Fruit fly (Drosophila melanogaster) whole organism, embryonic: ENCODE results near the gene Rab3GAP1.

Source experiments
- CG10209 ChIP-seq: fragments of 200-800 bp; sonication (Bioruptor generic); optimal IDR thresholded peaks from 3 replicates; lab custom pipeline; 2017; ENCODE audit warnings: missing biosample characterization, mild to moderate bottlenecking, missing genetic modification characterization, missing genetic modification reagents
- CG11247 ChIP-seq: fragments of 200-800 bp; sonication (Bioruptor generic); IDR thresholded peaks from 2 replicates; pipeline ENCODE4 v1.3.6; 2022; ENCODE audit warnings: missing biosample characterization, missing genetic modification characterization
- CG12071 ChIP-seq: fragments of 200-800 bp; sonication (Bioruptor generic); optimal IDR thresholded peaks from 3 replicates; lab custom pipeline; 2018; ENCODE audit warnings: missing biosample characterization, mild to moderate bottlenecking, missing genetic modification characterization
- CG12155 ChIP-seq: fragments of 200-800 bp; sonication (Bioruptor generic); optimal IDR thresholded peaks from 3 replicates; lab custom pipeline; 2016; ENCODE audit warnings: missing biosample characterization, missing genetic modification characterization
- CG13296 ChIP-seq: fragments of 200-800 bp; sonication (Bioruptor generic); optimal IDR thresholded peaks from 3 replicates; lab custom pipeline; 2018; ENCODE audit warnings: missing biosample characterization, mild to moderate bottlenecking, missing genetic modification characterization
- CG13624 ChIP-seq: fragments of 200-800 bp; sonication (Bioruptor generic); optimal IDR thresholded peaks from 2 replicates; lab custom pipeline; 2016; ENCODE audit warnings: missing biosample characterization, missing genetic modification characterization
- CG14667 ChIP-seq: fragments of 200-800 bp; sonication (Bioruptor generic); IDR thresholded peaks from 2 replicates; pipeline ENCODE4 v1.3.6; 2022; ENCODE audit warnings: missing biosample characterization, missing genetic modification characterization
- CG14860 ChIP-seq: fragments of 200-800 bp; sonication (Bioruptor generic); IDR thresholded peaks from 3 replicates; pipeline ENCODE4 v1.3.6; 2022; ENCODE audit warnings: missing biosample characterization, missing genetic modification characterization; ENCODE audit not compliant: partially characterized antibody
- CG1529 ChIP-seq: fragments of 200-800 bp; sonication (Bioruptor generic); optimal IDR thresholded peaks from 3 replicates; lab custom pipeline; 2018; ENCODE audit warnings: missing biosample characterization, missing genetic modification characterization
- CG15514 ChIP-seq: fragments of 200-800 bp; sonication (Bioruptor generic); optimal IDR thresholded peaks from 3 replicates; lab custom pipeline; 2017; ENCODE audit warnings: missing biosample characterization, missing genetic modification characterization, mild to moderate bottlenecking, moderate library complexity, missing genetic modification reagents
- CG2678 ChIP-seq: fragments of 200-800 bp; sonication (Bioruptor generic); optimal IDR thresholded peaks from 3 replicates; lab custom pipeline; 2019; ENCODE audit warnings: missing biosample characterization, mild to moderate bottlenecking, missing genetic modification characterization, moderate library complexity
- CG32767 ChIP-seq: fragments of 200-800 bp; sonication (Bioruptor generic); IDR thresholded peaks from 2 replicates; pipeline ENCODE4 v1.3.6; 2022; ENCODE audit warnings: missing biosample characterization, missing genetic modification characterization
- CG4820 ChIP-seq: fragments of 200-800 bp; sonication (Bioruptor generic); optimal IDR thresholded peaks from 3 replicates; lab custom pipeline; 2016; ENCODE audit warnings: missing biosample characterization, missing genetic modification characterization
- CG8089 ChIP-seq: fragments of 200-800 bp; sonication (Bioruptor generic); optimal IDR thresholded peaks from 3 replicates; lab custom pipeline; 2016; ENCODE audit warnings: missing biosample characterization, missing genetic modification characterization
- CG9932 ChIP-seq: fragments of 200-800 bp; sonication (Bioruptor generic); IDR thresholded peaks from 2 replicates; pipeline ENCODE4 v1.3.6; 2022; ENCODE audit warnings: missing biosample characterization, missing genetic modification characterization
- CkIIα-i1 ChIP-seq: fragments of 200-800 bp; sonication (Bioruptor generic); IDR thresholded peaks from 2 replicates; pipeline ENCODE4 v1.3.6; 2022; ENCODE audit warnings: missing biosample characterization, missing genetic modification characterization
- Dek ChIP-seq: fragments of 200-800 bp; sonication (Bioruptor generic); optimal IDR thresholded peaks from 3 replicates; lab custom pipeline; 2019; ENCODE audit warnings: missing biosample characterization, mild to moderate bottlenecking, missing genetic modification characterization, moderate library complexity
- Drgx ChIP-seq: fragments of 200-800 bp; sonication (Bioruptor generic); IDR thresholded peaks from 2 replicates; pipeline ENCODE4 v1.3.6; 2022; ENCODE audit warnings: missing biosample characterization, missing genetic modification characterization
- Elba2 ChIP-seq: fragments of 200-800 bp; sonication (Bioruptor generic); optimal IDR thresholded peaks from 3 replicates; lab custom pipeline; 2016; ENCODE audit warnings: missing biosample characterization, missing genetic modification characterization
- HHEX ChIP-seq: fragments of 200-800 bp; sonication (Bioruptor generic); optimal IDR thresholded peaks from 3 replicates; lab custom pipeline; 2017; ENCODE audit warnings: missing biosample characterization, mild to moderate bottlenecking, missing genetic modification characterization, missing genetic modification reagents
- HmgZ ChIP-seq: fragments of 200-800 bp; sonication (Bioruptor generic); optimal IDR thresholded peaks from 2 replicates; lab custom pipeline; 2018; ENCODE audit warnings: missing biosample characterization, mild to moderate bottlenecking, missing genetic modification characterization
- Hr78 ChIP-seq, 2 experiments: fragments of 200-800 bp in 1 of 2; fragments of >200 bp in 1 of 2; sonication (Bioruptor generic) in 1 of 2; optimal IDR thresholded peaks; 2 replicates each; lab custom pipeline; 2017 to 2019; ENCODE audit warnings: missing biosample characterization in 2 of 2, missing genetic modification characterization in 2 of 2, mild to moderate bottlenecking in 1 of 2, moderate library complexity in 1 of 2
- MBD-R2 ChIP-seq: fragments of 200-800 bp; sonication (Bioruptor generic); IDR thresholded peaks from 2 replicates; pipeline ENCODE4 v1.3.6; 2022; ENCODE audit warnings: missing biosample characterization, missing genetic modification characterization
- NC2β ChIP-seq: fragments of 200-800 bp; sonication (Bioruptor generic); optimal IDR thresholded peaks from 2 replicates; lab custom pipeline; 2016; ENCODE audit warnings: missing biosample characterization, missing genetic modification characterization
- Neu2 ChIP-seq: fragments of 200-800 bp; sonication (Bioruptor generic); optimal IDR thresholded peaks from 3 replicates; lab custom pipeline; 2016; ENCODE audit warnings: missing biosample characterization, missing genetic modification characterization, borderline replicate concordance
- Nf-YB ChIP-seq: fragments of 200-800 bp; sonication (Bioruptor generic); optimal IDR thresholded peaks from 3 replicates; lab custom pipeline; 2019; ENCODE audit warnings: missing biosample characterization, mild to moderate bottlenecking, missing genetic modification characterization, moderate library complexity
- Pdp1 ChIP-seq, 2 experiments: fragments of 200-800 bp; sonication (Bioruptor generic); optimal IDR thresholded peaks; 3 replicates each; lab custom pipeline; 2016; ENCODE audit warnings: missing biosample characterization in 2 of 2, missing genetic modification characterization in 2 of 2, mild to moderate bottlenecking in 1 of 2, moderate library complexity in 1 of 2
- Six4 ChIP-seq: fragments of 200-800 bp; sonication (Bioruptor generic); optimal IDR thresholded peaks from 2 replicates; lab custom pipeline; 2016; ENCODE audit warnings: missing biosample characterization, missing genetic modification characterization
- Sry-β ChIP-seq: fragments of 200-800 bp; sonication (Bioruptor generic); optimal IDR thresholded peaks from 2 replicates; lab custom pipeline; 2018; ENCODE audit warnings: missing biosample characterization, mild to moderate bottlenecking, missing genetic modification characterization, moderate library complexity
- TFAM ChIP-seq: fragments of 200-800 bp; sonication (Bioruptor generic); optimal IDR thresholded peaks from 2 replicates; lab custom pipeline; 2017; ENCODE audit warnings: missing biosample characterization, missing genetic modification characterization, inconsistent platforms
- ab ChIP-seq: fragments of 200-800 bp; sonication (Bioruptor generic); optimal IDR thresholded peaks from 2 replicates; lab custom pipeline; 2016; ENCODE audit warnings: missing biosample characterization, missing genetic modification characterization
- ac ChIP-seq: fragments of 200-800 bp; sonication (Bioruptor generic); optimal IDR thresholded peaks from 3 replicates; lab custom pipeline; 2017; ENCODE audit warnings: missing biosample characterization, mild to moderate bottlenecking, missing genetic modification characterization
- bab2 ChIP-seq: fragments of 200-800 bp; sonication (Bioruptor generic); optimal IDR thresholded peaks from 2 replicates; lab custom pipeline; 2016; ENCODE audit warnings: missing biosample characterization, missing genetic modification characterization
- cad ChIP-seq: fragments of >200 bp; optimal IDR thresholded peaks from 2 replicates; lab custom pipeline; 2017; ENCODE audit warnings: missing biosample characterization, missing genetic modification characterization
- cato ChIP-seq: fragments of 200-800 bp; sonication (Bioruptor generic); optimal IDR thresholded peaks from 2 replicates; lab custom pipeline; 2016; ENCODE audit warnings: missing biosample characterization, missing genetic modification characterization, borderline replicate concordance
- caup ChIP-seq: fragments of 200-800 bp; sonication (Bioruptor generic); optimal IDR thresholded peaks from 3 replicates; lab custom pipeline; 2017; ENCODE audit warnings: missing biosample characterization, mild to moderate bottlenecking, missing genetic modification characterization, moderate library complexity; ENCODE audit not compliant: severe bottlenecking
- dan ChIP-seq: fragments of 200-800 bp; sonication (Bioruptor generic); IDR thresholded peaks from 2 replicates; pipeline ENCODE4 v1.3.6; 2022; ENCODE audit warnings: missing biosample characterization, missing genetic modification characterization
- en ChIP-seq: fragments of 200-800 bp; sonication (Bioruptor generic); optimal IDR thresholded peaks from 2 replicates; lab custom pipeline; 2016; ENCODE audit warnings: missing biosample characterization, missing genetic modification characterization
- gt ChIP-seq: fragments of 200-800 bp; sonication (Bioruptor generic); IDR thresholded peaks from 2 replicates; pipeline ENCODE4 v1.3.6; 2022; ENCODE audit warnings: missing biosample characterization, missing genetic modification characterization
- h ChIP-seq: fragments of >200 bp; optimal IDR thresholded peaks from 2 replicates; lab custom pipeline; 2017
- ham ChIP-seq: fragments of 200-800 bp; sonication (Bioruptor generic); IDR thresholded peaks from 2 replicates; pipeline ENCODE4 v1.3.6; 2022; ENCODE audit warnings: missing biosample characterization, missing genetic modification characterization
- hkb ChIP-seq, 2 experiments: fragments of 200-800 bp in 1 of 2; fragments of >200 bp in 1 of 2; sonication (Bioruptor generic) in 1 of 2; IDR thresholded peaks in 1 of 2; optimal IDR thresholded peaks in 1 of 2; 2 replicates each; pipeline versions ENCODE4 v1.3.6 to Lab custom; 2017 to 2022; ENCODE audit warnings: missing biosample characterization in 1 of 2, missing genetic modification characterization in 1 of 2
- nerfin-1 ChIP-seq: fragments of 200-800 bp; sonication (Bioruptor generic); optimal IDR thresholded peaks from 3 replicates; lab custom pipeline; 2019; ENCODE audit warnings: missing biosample characterization, mild to moderate bottlenecking, missing genetic modification characterization, moderate library complexity
- onecut ChIP-seq: fragments of 200-800 bp; sonication (Bioruptor generic); IDR thresholded peaks from 2 replicates; pipeline ENCODE4 v1.3.6; 2022; ENCODE audit warnings: missing biosample characterization, missing genetic modification characterization
- org-1 ChIP-seq: fragments of 200-800 bp; sonication (Bioruptor generic); optimal IDR thresholded peaks from 2 replicates; lab custom pipeline; 2017; ENCODE audit warnings: missing biosample characterization, missing genetic modification characterization
- pum ChIP-seq: fragments of 200-800 bp; sonication (Bioruptor generic); optimal IDR thresholded peaks from 2 replicates; lab custom pipeline; 2016; ENCODE audit warnings: missing biosample characterization, missing genetic modification characterization
- sens ChIP-seq: fragments of 200-800 bp; sonication (Bioruptor generic); peaks from one replicate; lab custom pipeline; 2016; ENCODE audit warnings: missing biosample characterization, missing genetic modification characterization
- slp2 ChIP-seq: fragments of 200-800 bp; sonication (Bioruptor generic); optimal IDR thresholded peaks from 2 replicates; lab custom pipeline; 2016; ENCODE audit warnings: missing biosample characterization, missing genetic modification characterization

Rab3GAP1 gene

DNA sequence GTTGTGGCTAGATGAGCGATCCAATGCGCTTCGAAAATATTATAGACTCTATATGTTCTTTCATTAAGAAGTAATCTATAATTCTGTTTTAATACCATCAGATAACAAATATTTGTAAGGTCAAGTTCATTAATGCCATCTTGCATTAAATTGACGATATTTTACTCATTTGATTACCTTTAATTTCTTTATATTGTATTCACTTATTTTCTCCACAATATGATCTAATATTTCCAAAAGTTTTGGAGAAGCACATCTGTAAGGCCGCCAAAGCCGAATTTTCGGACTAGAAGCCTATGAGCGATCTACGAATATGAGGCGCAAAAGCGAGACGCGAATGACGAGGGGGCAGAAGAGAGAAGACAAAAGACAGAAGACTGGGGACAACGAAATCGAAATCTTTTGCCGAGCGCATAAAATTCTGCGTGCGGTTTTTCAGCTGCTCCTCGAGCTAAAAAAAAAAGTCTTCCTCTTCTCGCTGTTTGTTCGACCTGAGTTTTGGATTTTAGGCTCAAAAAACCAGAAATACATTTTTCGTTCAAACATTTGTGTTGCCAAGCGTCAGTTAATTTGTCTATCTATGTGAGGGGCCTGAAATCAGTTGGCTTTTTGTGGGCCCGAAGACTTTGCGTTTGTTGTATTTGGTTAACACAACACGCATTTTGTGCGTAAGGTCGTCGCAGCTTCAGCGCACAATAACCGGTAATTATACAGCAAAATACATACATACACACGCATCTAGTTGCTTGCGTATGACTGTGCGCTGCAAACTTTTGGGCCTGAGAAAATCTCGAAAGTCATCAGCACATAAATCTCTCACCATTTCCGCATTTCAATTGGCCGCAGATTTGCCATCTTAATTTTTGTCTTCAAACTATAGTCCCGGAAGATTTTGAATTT is 27.9 kb upstream of the Rab3GAP1 start (continued):
- TF ChIP-seq HHEX (GFP tag; lab: Kevin White, UChicago) (peak; percentile 98), caup (peak; percentile 98), bab2 (GFP tag; lab: Kevin White, UChicago) (peak; percentile 99), h (lab: Kevin White, UChicago) (no peak), CG12155 (GFP tag; lab: Kevin White, UChicago) (peak; percentile 98), ham (GFP tag; lab: Robert Waterston, UW) (peak; percentile 96), Nf-YB (GFP tag; lab: Kevin White, UChicago) (peak; percentile 91), Hr78 (GFP tag; optimal IDR thresholded peaks at IDR 0.05; lab: Kevin White, UChicago) (peak in 1 of 2 experiments; percentile 93), CG8089 (peak; percentile 92), dan (GFP tag; lab: Robert Waterston, UW) (peak; percentile 81), onecut (GFP tag; lab: Robert Waterston, UW) (peak; percentile 91), CG11247 (GFP tag; lab: Robert Waterston, UW) (peak; percentile 95), cato (peak; percentile 97), Pdp1 (GFP tag; optimal IDR thresholded peaks at IDR 0.05; lab: Kevin White, UChicago) (peak; percentile 98 to 99), Drgx (GFP tag; lab: Robert Waterston, UW) (peak; percentile 73), TFAM (GFP tag; lab: Kevin White, UChicago) (peak; percentile 79), CkIIα-i1 (GFP tag; lab: Robert Waterston, UW) (peak; percentile 85), pum (peak; percentile 98), en (peak; percentile 86), MBD-R2 (peak; percentile 92), Neu2 (GFP tag; lab: Kevin White, UChicago) (peak; percentile 86), nerfin-1 (tag; lab: Kevin White, UChicago) (peak; percentile 94), ab (GFP tag; lab: Kevin White, UChicago) (peak; percentile 80), Six4 (GFP tag; lab: Kevin White, UChicago) (peak; percentile 97), gt (GFP tag; lab: Robert Waterston, UW) (peak; percentile 95), CG14667 (GFP tag; lab: Robert Waterston, UW) (peak; percentile 97), sens (GFP tag; lab: Kevin White, UChicago) (peak; percentile 100), CG14860 (GFP tag; lab: Robert Waterston, UW) (no peak), org-1 (GFP tag; lab: Kevin White, UChicago) (peak; percentile 99), Elba2 (no peak), CG13624 (GFP tag; lab: Kevin White, UChicago) (peak; percentile 99), CG1529 (GFP tag; lab: Kevin White, UChicago) (peak; percentile 96), slp2 (GFP tag; lab: Kevin White, UChicago) (peak; percentile 91), CG4820 (GFP tag; lab: Kevin White, UChicago) (peak; percentile 98), CG2678 (tag; lab: Kevin White, UChicago) (peak; percentile 100), CG13296 (GFP tag; lab: Kevin White, UChicago) (peak; percentile 99), cad (GFP tag; lab: Kevin White, UChicago) (no peak), Sry-β (peak; percentile 56), HmgZ (tag; lab: Kevin White, UChicago) (peak; percentile 98), CG9932 (GFP tag; lab: Robert Waterston, UW) (peak; percentile 98), ac (GFP tag; lab: Kevin White, UChicago) (peak; percentile 56), Dek (tag; lab: Kevin White, UChicago) (peak; percentile 99), NC2β (GFP tag; lab: Kevin White, UChicago) (peak; percentile 89), CG10209 (GFP tag; lab: Kevin White, UChicago) (peak; percentile 99), CG32767 (GFP tag; lab: Robert Waterston, UW) (peak; percentile 98), hkb (optimal IDR thresholded peaks at IDR 0.05; lab: Kevin White, UChicago) (peak; percentile 68), hkb (GFP tag; IDR thresholded peaks at IDR 0.05; lab: Robert Waterston, UW) (peak; percentile 98), CG12071 (GFP tag; lab: Kevin White, UChicago) (peak; percentile 95), CG15514 (peak; percentile 93)
